Worm (Caenorhabditis elegans) whole organism, L1 larva: ENCODE results near the gene C13F10.8.

Source experiments
- fkh-10 ChIP-seq: sonication (generic microtip); optimal IDR thresholded peaks from 2 replicates; lab custom pipeline; 2017; ENCODE audit warnings: missing biosample characterization, missing genetic modification reagents, missing genetic modification characterization
- grh-1 ChIP-seq: fragments of 200-800 bp; sonication (Bioruptor generic); IDR thresholded peaks from 2 replicates; pipeline ENCODE4 v1.3.6; 2022; ENCODE audit warnings: missing genetic modification reagents, missing genetic modification characterization, missing compliant biosample characterization
- nhr-76 ChIP-seq: sonication (generic microtip); optimal IDR thresholded peaks from 2 replicates; lab custom pipeline; 2017; ENCODE audit warnings: missing biosample characterization, missing genetic modification characterization
- snpc-4 ChIP-seq: fragments of 150-350 bp; optimal IDR thresholded peaks from 2 replicates; lab custom pipeline; 2014; ENCODE audit warnings: missing biosample characterization, missing genetic modification characterization
- zag-1 ChIP-seq: fragments of 150-350 bp; optimal IDR thresholded peaks from 2 replicates; lab custom pipeline; 2014; ENCODE audit warnings: missing biosample characterization, missing genetic modification characterization

- TF ChIP-seq nhr-76 (tag; lab: Kevin White, UChicago) (no peak), fkh-10 (GFP tag; lab: Kevin White, UChicago) (no peak), zag-1 (no peak), grh-1 (no peak), snpc-4 (tag; lab: Kevin White, UChicago) (no peak)
Measured at ce11 chrV:7224353-7224752, 3.5 kb upstream of the C13F10.8 start.
